Fruit fly (Drosophila melanogaster) whole organism, embryonic: ENCODE results near the gene NdufA3.
A peak's percentile ranks its signal among the peaks of the same experiment; 100 is the strongest.

ENCODE experiments used
- CG10654 ChIP-seq: fragments of 200-800 bp; sonication (Bioruptor generic); optimal IDR thresholded peaks from 2 replicates; lab custom pipeline; 2016; ENCODE audit warnings: missing biosample characterization, missing genetic modification characterization
- CG12236 ChIP-seq: fragments of 200-800 bp; sonication (Bioruptor generic); optimal IDR thresholded peaks from 2 replicates; lab custom pipeline; 2016; ENCODE audit warnings: missing biosample characterization, missing genetic modification characterization
- CG15073 ChIP-seq: fragments of 200-800 bp; sonication (Bioruptor generic); optimal IDR thresholded peaks from 2 replicates; lab custom pipeline; 2016; ENCODE audit warnings: missing biosample characterization, missing genetic modification characterization
- CG16813 ChIP-seq: fragments of 200-800 bp; sonication (Bioruptor generic); IDR thresholded peaks from 3 replicates; pipeline ENCODE4 v1.3.6; 2022; ENCODE audit warnings: missing biosample characterization, missing genetic modification characterization; ENCODE audit not compliant: partially characterized antibody
- CG16863 ChIP-seq: fragments of 200-800 bp; sonication (Bioruptor generic); optimal IDR thresholded peaks from 3 replicates; lab custom pipeline; 2016; ENCODE audit warnings: missing biosample characterization, missing genetic modification characterization
- CG17186 ChIP-seq: fragments of 200-800 bp; sonication (Bioruptor generic); optimal IDR thresholded peaks from 3 replicates; lab custom pipeline; 2017; ENCODE audit warnings: missing biosample characterization, missing genetic modification reagents, missing genetic modification characterization
- CG17328 ChIP-seq: fragments of 200-800 bp; sonication (Bioruptor generic); IDR thresholded peaks from 2 replicates; pipeline ENCODE4 v1.3.6; 2022; ENCODE audit warnings: missing biosample characterization, missing genetic modification characterization
- CG3065 ChIP-seq: fragments of 200-800 bp; sonication (Bioruptor generic); optimal IDR thresholded peaks from 2 replicates; lab custom pipeline; 2016; ENCODE audit warnings: missing biosample characterization, missing genetic modification characterization
- CG3407 ChIP-seq: fragments of 200-800 bp; sonication (Bioruptor generic); optimal IDR thresholded peaks from 2 replicates; lab custom pipeline; 2018; ENCODE audit warnings: missing biosample characterization, mild to moderate bottlenecking, missing genetic modification characterization
- CG3838 ChIP-seq: fragments of 200-800 bp; sonication (Bioruptor generic); optimal IDR thresholded peaks from 3 replicates; lab custom pipeline; 2016; ENCODE audit warnings: missing biosample characterization, missing genetic modification characterization
- CG4424 ChIP-seq: fragments of 200-800 bp; sonication (Bioruptor generic); optimal IDR thresholded peaks from 3 replicates; lab custom pipeline; 2016; ENCODE audit warnings: missing biosample characterization, missing genetic modification characterization
- CG4730 ChIP-seq: fragments of 200-800 bp; sonication (Bioruptor generic); IDR thresholded peaks from 2 replicates; pipeline ENCODE4 v1.3.6; 2022; ENCODE audit warnings: missing biosample characterization, missing genetic modification characterization
- CG5180 ChIP-seq: fragments of 200-800 bp; sonication (Bioruptor generic); optimal IDR thresholded peaks from 3 replicates; lab custom pipeline; 2017; ENCODE audit warnings: missing biosample characterization, missing genetic modification characterization, mild to moderate bottlenecking, moderate library complexity, missing genetic modification reagents
- CG7556 ChIP-seq: fragments of 200-800 bp; sonication (Bioruptor generic); optimal IDR thresholded peaks from 2 replicates; lab custom pipeline; 2017; ENCODE audit warnings: missing biosample characterization, mild to moderate bottlenecking, missing genetic modification characterization
- CG7786 ChIP-seq: fragments of 200-800 bp; sonication (Bioruptor generic); optimal IDR thresholded peaks from 2 replicates; lab custom pipeline; 2016; ENCODE audit warnings: missing biosample characterization, missing genetic modification characterization
- CTCF ChIP-seq: fragments of 200-800 bp; sonication (Bioruptor generic); optimal IDR thresholded peaks from 2 replicates; lab custom pipeline; 2017; ENCODE audit warnings: missing biosample characterization, mild to moderate bottlenecking, missing genetic modification characterization, moderate library complexity
- E2f1 ChIP-seq: fragments of 200-800 bp; sonication (Bioruptor generic); IDR thresholded peaks from 2 replicates; pipeline ENCODE4 v1.3.6; 2022; ENCODE audit warnings: missing biosample characterization, missing genetic modification characterization
- ERR ChIP-seq: fragments of 200-800 bp; sonication (Bioruptor generic); optimal IDR thresholded peaks from 2 replicates; lab custom pipeline; 2016; ENCODE audit warnings: missing biosample characterization, missing genetic modification characterization
- H2.0 ChIP-seq: fragments of 200-800 bp; sonication (Bioruptor generic); IDR thresholded peaks from 2 replicates; pipeline ENCODE4 v1.3.6; 2022; ENCODE audit warnings: missing biosample characterization, missing genetic modification characterization
- HLH3B ChIP-seq: fragments of 200-800 bp; sonication (Bioruptor generic); IDR thresholded peaks from 2 replicates; pipeline ENCODE4 v1.3.6; 2022; ENCODE audit warnings: missing biosample characterization, missing genetic modification characterization
- Meics ChIP-seq: fragments of 200-800 bp; sonication (Bioruptor generic); optimal IDR thresholded peaks from 2 replicates; lab custom pipeline; 2017; ENCODE audit warnings: missing biosample characterization, mild to moderate bottlenecking, missing genetic modification characterization
- Myb ChIP-seq: fragments of 200-800 bp; sonication (Bioruptor generic); optimal IDR thresholded peaks from 2 replicates; lab custom pipeline; 2016; ENCODE audit warnings: missing biosample characterization, missing genetic modification characterization
- Nf-YB ChIP-seq: fragments of 200-800 bp; sonication (Bioruptor generic); optimal IDR thresholded peaks from 3 replicates; lab custom pipeline; 2019; ENCODE audit warnings: missing biosample characterization, mild to moderate bottlenecking, missing genetic modification characterization, moderate library complexity
- NfI ChIP-seq: fragments of 200-800 bp; sonication (Bioruptor generic); optimal IDR thresholded peaks from 3 replicates; lab custom pipeline; 2018; ENCODE audit warnings: missing biosample characterization, mild to moderate bottlenecking, missing genetic modification characterization, moderate library complexity
- Optix ChIP-seq: fragments of 200-800 bp; sonication (Bioruptor generic); IDR thresholded peaks from 3 replicates; pipeline ENCODE4 v1.3.6; 2022; ENCODE audit warnings: missing biosample characterization, missing genetic modification characterization
- Xbp1 ChIP-seq: fragments of 200-800 bp; sonication (Bioruptor generic); optimal IDR thresholded peaks from 3 replicates; lab custom pipeline; 2016; ENCODE audit warnings: missing biosample characterization, mild to moderate bottlenecking, missing genetic modification characterization
- aop ChIP-seq: fragments of 200-800 bp; sonication (Bioruptor generic); IDR thresholded peaks from 2 replicates; pipeline ENCODE4 v1.3.6; 2022; ENCODE audit warnings: missing biosample characterization, missing genetic modification characterization
- ato ChIP-seq: fragments of 200-800 bp; sonication (Bioruptor generic); IDR thresholded peaks from 2 replicates; pipeline ENCODE4 v1.3.6; 2022; ENCODE audit warnings: missing biosample characterization, missing genetic modification characterization; ENCODE audit not compliant: partially characterized antibody
- bab2 ChIP-seq: fragments of 200-800 bp; sonication (Bioruptor generic); optimal IDR thresholded peaks from 2 replicates; lab custom pipeline; 2016; ENCODE audit warnings: missing biosample characterization, missing genetic modification characterization
- cas ChIP-seq: fragments of 200-800 bp; sonication (Bioruptor generic); IDR thresholded peaks from 2 replicates; pipeline ENCODE4 v1.3.6; 2022; ENCODE audit warnings: missing biosample characterization, missing genetic modification characterization
- chn ChIP-seq: fragments of 200-800 bp; sonication (Bioruptor generic); optimal IDR thresholded peaks from 2 replicates; lab custom pipeline; 2016; ENCODE audit warnings: missing biosample characterization, missing genetic modification characterization
- corto ChIP-seq: fragments of 200-800 bp; sonication (Bioruptor generic); optimal IDR thresholded peaks from 2 replicates; lab custom pipeline; 2016; ENCODE audit warnings: missing biosample characterization, mild to moderate bottlenecking, missing genetic modification characterization, moderate library complexity
- dati ChIP-seq: fragments of 200-800 bp; sonication (Bioruptor generic); IDR thresholded peaks from 2 replicates; pipeline ENCODE4 v1.3.6; 2022; ENCODE audit warnings: missing biosample characterization, missing genetic modification characterization
- gce ChIP-seq: fragments of 200-800 bp; sonication (Bioruptor generic); IDR thresholded peaks from 3 replicates; pipeline ENCODE4 v1.3.6; 2022; ENCODE audit warnings: missing biosample characterization, missing genetic modification characterization
- gfzf ChIP-seq: fragments of 200-800 bp; sonication (Bioruptor generic); optimal IDR thresholded peaks from 2 replicates; lab custom pipeline; 2016; ENCODE audit warnings: missing biosample characterization, mild to moderate bottlenecking, missing genetic modification characterization, moderate library complexity
- gsb-n ChIP-seq: fragments of 200-800 bp; sonication (Bioruptor generic); optimal IDR thresholded peaks from 3 replicates; lab custom pipeline; 2018; ENCODE audit warnings: missing biosample characterization, mild to moderate bottlenecking, missing genetic modification characterization
- lab ChIP-seq: fragments of 200-800 bp; sonication (Bioruptor generic); optimal IDR thresholded peaks from 3 replicates; lab custom pipeline; 2017; ENCODE audit warnings: missing biosample characterization, missing genetic modification characterization, mild to moderate bottlenecking, moderate library complexity, missing genetic modification reagents
- mam ChIP-seq: fragments of 200-800 bp; sonication (Bioruptor generic); optimal IDR thresholded peaks from 3 replicates; lab custom pipeline; 2016; ENCODE audit warnings: missing biosample characterization, missing genetic modification characterization
- odd ChIP-seq: fragments of 200-800 bp; sonication (Bioruptor generic); optimal IDR thresholded peaks from 2 replicates; lab custom pipeline; 2017; ENCODE audit warnings: missing biosample characterization, mild to moderate bottlenecking, missing genetic modification characterization
- ranshi ChIP-seq: fragments of 200-800 bp; sonication (Bioruptor generic); IDR thresholded peaks from 2 replicates; pipeline ENCODE4 v1.3.6; 2022; ENCODE audit warnings: missing biosample characterization, missing genetic modification characterization
- ro ChIP-seq: fragments of 200-800 bp; sonication (Bioruptor generic); IDR thresholded peaks from 2 replicates; pipeline ENCODE4 v1.3.6; 2022; ENCODE audit warnings: missing biosample characterization, missing genetic modification characterization
- salm ChIP-seq: fragments of 200-800 bp; sonication (Bioruptor generic); optimal IDR thresholded peaks from 2 replicates; lab custom pipeline; 2018; ENCODE audit warnings: missing biosample characterization, mild to moderate bottlenecking, missing genetic modification characterization
- scrt ChIP-seq: fragments of 200-800 bp; sonication (Bioruptor generic); optimal IDR thresholded peaks from 2 replicates; lab custom pipeline; 2018; ENCODE audit warnings: missing biosample characterization, mild to moderate bottlenecking, missing genetic modification characterization, moderate library complexity
- stc ChIP-seq: fragments of 200-800 bp; sonication (Bioruptor generic); IDR thresholded peaks from 2 replicates; pipeline ENCODE4 v1.3.6; 2022; ENCODE audit warnings: missing biosample characterization, missing genetic modification characterization
- tap ChIP-seq: fragments of 200-800 bp; optimal IDR thresholded peaks from 3 replicates; lab custom pipeline; 2019; ENCODE audit warnings: missing biosample characterization, mild to moderate bottlenecking, missing genetic modification characterization, moderate library complexity
- tna ChIP-seq: fragments of 200-800 bp; sonication (Bioruptor generic); IDR thresholded peaks from 2 replicates; pipeline ENCODE4 v1.3.6; 2022; ENCODE audit warnings: missing biosample characterization, missing genetic modification characterization; ENCODE audit not compliant: partially characterized antibody
- twi ChIP-seq: fragments of 200-800 bp; optimal IDR thresholded peaks from 2 replicates; lab custom pipeline; 2019; ENCODE audit warnings: missing biosample characterization, mild to moderate bottlenecking, missing genetic modification characterization, moderate library complexity
- unpg ChIP-seq: fragments of 200-800 bp; sonication (Bioruptor generic); optimal IDR thresholded peaks from 3 replicates; lab custom pipeline; 2018; ENCODE audit warnings: missing biosample characterization, mild to moderate bottlenecking, missing genetic modification characterization, moderate library complexity
- vnd ChIP-seq: fragments of 200-800 bp; sonication (Bioruptor generic); IDR thresholded peaks from 3 replicates; pipeline ENCODE4 v1.3.6; 2022; ENCODE audit warnings: missing biosample characterization, missing genetic modification characterization; ENCODE audit not compliant: partially characterized antibody
- wdn ChIP-seq: fragments of 200-800 bp; sonication (Bioruptor generic); IDR thresholded peaks from 2 replicates; pipeline ENCODE4 v1.3.6; 2022; ENCODE audit warnings: missing biosample characterization, missing genetic modification characterization
- wek ChIP-seq: fragments of 200-800 bp; sonication (Bioruptor generic); optimal IDR thresholded peaks from 3 replicates; lab custom pipeline; 2018; ENCODE audit warnings: missing biosample characterization, mild to moderate bottlenecking, missing genetic modification characterization, moderate library complexity
- zen ChIP-seq: fragments of 200-800 bp; sonication (Bioruptor generic); optimal IDR thresholded peaks from 3 replicates; lab custom pipeline; 2018; ENCODE audit warnings: missing biosample characterization, mild to moderate bottlenecking, missing genetic modification characterization, moderate library complexity

Gene NdufA3

dm6 chrX:9196362-9196761, 36.5 kb upstream of the NdufA3 start, which contains the start of gene CG12118 (continued):
- peak; percentile 57 for TF ChIP-seq chn (GFP tag; lab: Kevin White, UChicago)
- TF ChIP-seq CG3065 (GFP tag; lab: Kevin White, UChicago): peak; percentile 59
- TF ChIP-seq CG12236 (GFP tag; lab: Kevin White, UChicago): no peak
- TF ChIP-seq CG16813 (GFP tag; lab: Robert Waterston, UW): peak; percentile 92
- TF ChIP-seq wdn (GFP tag; lab: Robert Waterston, UW): peak; percentile 88
- TF ChIP-seq CG17186 (GFP tag; lab: Kevin White, UChicago): peak; percentile 38
- TF ChIP-seq tap (tag; lab: Kevin White, UChicago): peak; percentile 38
- peak; percentile 53 for TF ChIP-seq Nf-YB (GFP tag; lab: Kevin White, UChicago)
- peak; percentile 66; the same call in 1 of the 2 replicates for TF ChIP-seq stc (GFP tag; lab: Robert Waterston, UW)
- TF ChIP-seq E2f1 (GFP tag; lab: Robert Waterston, UW): peak; percentile 80
- peak; percentile 75 for TF ChIP-seq ranshi (GFP tag; lab: Robert Waterston, UW)
- peak; percentile 55 for TF ChIP-seq mam (GFP tag; lab: Kevin White, UChicago)
- TF ChIP-seq salm: peak; percentile 23
- no peak for TF ChIP-seq Optix (GFP tag; lab: Robert Waterston, UW)
- peak; percentile 22 for TF ChIP-seq twi
- TF ChIP-seq CG16863 (GFP tag; lab: Kevin White, UChicago): peak; percentile 14
- TF ChIP-seq unpg: peak; percentile 81
- TF ChIP-seq bab2 (GFP tag; lab: Kevin White, UChicago): peak; percentile 40
- TF ChIP-seq Myb (GFP tag; lab: Kevin White, UChicago): peak; percentile 30
- peak; percentile 79 for TF ChIP-seq lab (GFP tag; lab: Kevin White, UChicago)
- TF ChIP-seq wek (GFP tag; lab: Kevin White, UChicago): no peak
- peak; percentile 94 for TF ChIP-seq vnd (GFP tag; lab: Robert Waterston, UW)
- no peak for TF ChIP-seq aop (GFP tag; lab: Robert Waterston, UW)
- TF ChIP-seq odd (GFP tag; lab: Kevin White, UChicago): peak; percentile 43
- peak; percentile 78 for TF ChIP-seq HLH3B (GFP tag; lab: Robert Waterston, UW)
- TF ChIP-seq CG7556 (GFP tag; lab: Kevin White, UChicago): peak; percentile 78
- peak; percentile 78 for TF ChIP-seq zen (tag; lab: Kevin White, UChicago)
- TF ChIP-seq CG3838: peak; percentile 38
- TF ChIP-seq CG3407: peak; percentile 48
- peak; percentile 56 for TF ChIP-seq gsb-n (tag; lab: Kevin White, UChicago)
- peak; percentile 68 for TF ChIP-seq corto
- TF ChIP-seq ro (GFP tag; lab: Robert Waterston, UW): no peak
- no peak for TF ChIP-seq gfzf (GFP tag; lab: Kevin White, UChicago)
- peak; percentile 87 for TF ChIP-seq H2.0 (GFP tag; lab: Robert Waterston, UW)
- no peak for TF ChIP-seq CG15073 (GFP tag; lab: Kevin White, UChicago)
- TF ChIP-seq ato (GFP tag; lab: Robert Waterston, UW): peak; percentile 65
- TF ChIP-seq NfI (GFP tag; lab: Kevin White, UChicago): peak; percentile 62
- peak; percentile 82 for TF ChIP-seq CG10654 (GFP tag; lab: Kevin White, UChicago)
- TF ChIP-seq Xbp1: peak; percentile 90
- peak; percentile 73 for TF ChIP-seq Meics
- TF ChIP-seq ERR (GFP tag; lab: Kevin White, UChicago): no peak
- peak; percentile 59; the same call in 1 of the 2 replicates for TF ChIP-seq CG4730 (GFP tag; lab: Robert Waterston, UW)
- TF ChIP-seq CG4424 (GFP tag; lab: Kevin White, UChicago): peak; percentile 77
- peak; percentile 20 for TF ChIP-seq CG7786 (GFP tag; lab: Kevin White, UChicago)
- TF ChIP-seq scrt (GFP tag; lab: Kevin White, UChicago): peak; percentile 43
- TF ChIP-seq gce (GFP tag; lab: Robert Waterston, UW): no peak
- no peak for TF ChIP-seq dati (GFP tag; lab: Robert Waterston, UW)
- TF ChIP-seq CG17328: peak; percentile 86
- TF ChIP-seq CTCF (GFP tag; lab: Kevin White, UChicago): no peak
- no peak for TF ChIP-seq CG5180 (GFP tag; lab: Kevin White, UChicago)
- peak; percentile 81; the same call in 1 of the 2 replicates for TF ChIP-seq tna
- TF ChIP-seq cas (GFP tag; lab: Robert Waterston, UW): peak; percentile 55; the same call in 1 of the 2 replicates
